Fruit fly (Drosophila melanogaster): ENCODE measurements around the gene kis.

DNA sequence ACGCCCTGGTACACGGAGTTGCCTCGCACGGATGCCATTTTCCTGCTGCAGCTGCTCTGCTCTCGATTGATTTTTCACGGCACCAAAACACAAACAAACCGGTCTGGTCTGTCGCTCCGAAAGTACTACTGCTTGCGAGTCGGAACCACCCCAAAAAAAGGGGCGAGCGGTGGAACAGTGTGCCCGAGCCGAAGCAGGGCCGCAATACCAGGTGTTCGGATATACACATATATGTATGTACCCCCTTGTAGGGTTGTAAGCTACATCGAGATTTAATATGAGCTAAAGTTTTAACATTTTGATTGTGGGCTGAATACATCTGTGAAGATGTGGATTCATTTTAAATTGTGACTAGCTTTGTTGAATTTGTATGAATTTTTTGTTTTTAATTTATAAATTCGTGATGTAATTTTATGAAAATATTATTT lies 35.0 kb upstream of the kis start:
- TF ChIP-seq CTCF (optimal IDR thresholded peaks at IDR 0.05): no peak
- no peak for TF ChIP-seq CG8478 (optimal IDR thresholded peaks at IDR 0.05)

All from S2 (cell line).